Fruit fly (Drosophila melanogaster): ENCODE measurements around the gene cana.

Gene cana

dm6 chr2L:11271622-11272282, 2.2 kb downstream of the cana start:
- peak; percentile 71 for TF ChIP-seq CG17801 (GFP tag; optimal IDR thresholded peaks at IDR 0.05; ENCODE audit: partially characterized antibody)

- peak; percentile 53 for TF ChIP-seq CG17801 (GFP tag; optimal IDR thresholded peaks at IDR 0.05; ENCODE audit: partially characterized antibody)
Measured at dm6 chr2L:11277927-11278351, 8.4 kb downstream of the cana start, which contains the start of gene CG33695. Gene CG33695, plus strand, starts transcription at chr2L:11278021.

- no peak for TF ChIP-seq CG17801 (GFP tag; optimal IDR thresholded peaks at IDR 0.05; ENCODE audit: partially characterized antibody)
Measured at dm6 chr2L:11280090-11280489, 10.5 kb downstream of the cana start, which contains the start of gene Ppt2. Gene Ppt2, plus strand, starts transcription at chr2L:11280298.

dm6 chr2L:11281930-11282329, 12.3 kb downstream of the cana start, which contains the start of gene mre11:
Gene mre11, plus strand, starts transcription at chr2L:11282090.
- TF ChIP-seq CG17801 (GFP tag; optimal IDR thresholded peaks at IDR 0.05; ENCODE audit: partially characterized antibody): no peak

dm6 chr2L:11285606-11286005, 16.0 kb downstream of the cana start, which contains the start of gene Osi21:
Gene Osi21, minus strand, starts transcription at chr2L:11285706.
- TF ChIP-seq CG17801 (GFP tag; optimal IDR thresholded peaks at IDR 0.05; ENCODE audit: partially characterized antibody): no peak

- no peak for TF ChIP-seq CG17801 (GFP tag; optimal IDR thresholded peaks at IDR 0.05; ENCODE audit: partially characterized antibody)
Measured at dm6 chr2L:11295762-11296161, 26.2 kb downstream of the cana start.

- no peak for TF ChIP-seq CG17801 (GFP tag; optimal IDR thresholded peaks at IDR 0.05; ENCODE audit: partially characterized antibody)
Measured at dm6 chr2L:11296483-11296882, 26.9 kb downstream of the cana start.

- TF ChIP-seq CG17801 (GFP tag; optimal IDR thresholded peaks at IDR 0.05; ENCODE audit: partially characterized antibody): no peak
Measured at dm6 chr2L:11302507-11302906, 32.9 kb downstream of the cana start.

dm6 chr2L:11306091-11306490, 36.5 kb downstream of the cana start:
- no peak for TF ChIP-seq CG17801 (GFP tag; optimal IDR thresholded peaks at IDR 0.05; ENCODE audit: partially characterized antibody)

dm6 chr2L:11307072-11307471, 37.5 kb downstream of the cana start:
- no peak for TF ChIP-seq CG17801 (GFP tag; optimal IDR thresholded peaks at IDR 0.05; ENCODE audit: partially characterized antibody)

dm6 chr2L:11309806-11310205, 40.2 kb downstream of the cana start:
- no peak for TF ChIP-seq CG17801 (GFP tag; optimal IDR thresholded peaks at IDR 0.05; ENCODE audit: partially characterized antibody)

dm6 chr2L:11317655-11318278, 48.2 kb downstream of the cana start:
- no peak for TF ChIP-seq CG17801 (GFP tag; optimal IDR thresholded peaks at IDR 0.05; ENCODE audit: partially characterized antibody)

dm6 chr2L:11318464-11318863, 48.9 kb downstream of the cana start:
- no peak for TF ChIP-seq CG17801 (GFP tag; optimal IDR thresholded peaks at IDR 0.05; ENCODE audit: partially characterized antibody)

- TF ChIP-seq CG17801 (GFP tag; optimal IDR thresholded peaks at IDR 0.05; ENCODE audit: partially characterized antibody): no peak
Measured at dm6 chr2L:11319221-11319620, 49.6 kb downstream of the cana start.

- no peak for TF ChIP-seq CG17801 (GFP tag; optimal IDR thresholded peaks at IDR 0.05; ENCODE audit: partially characterized antibody)
Measured at dm6 chr2L:11322115-11322514, 52.5 kb downstream of the cana start.

dm6 chr2L:11322800-11323199, 53.2 kb downstream of the cana start:
- TF ChIP-seq CG17801 (GFP tag; optimal IDR thresholded peaks at IDR 0.05; ENCODE audit: partially characterized antibody): no peak
